Worm (Caenorhabditis elegans) whole organism, L4/young adult: ENCODE measurements around the gene mai-1.

ENCODE experiments used
- W03F9.2 ChIP-seq: fragments of 150-350 bp; optimal IDR thresholded peaks from 2 replicates; lab custom pipeline; 2014; ENCODE audit warnings: missing biosample characterization, missing genetic modification characterization
- dao-5 ChIP-seq: sonication (generic microtip); optimal IDR thresholded peaks from 2 replicates; lab custom pipeline; 2016; ENCODE audit warnings: missing genotype, missing genetic modification characterization, moderate library complexity, missing compliant biosample characterization
- him-1 ChIP-seq: sonication (generic microtip); optimal IDR thresholded peaks from 2 replicates; lab custom pipeline; 2016; ENCODE audit warnings: missing genotype, missing genetic modification reagents, missing genetic modification characterization, missing compliant biosample characterization

- TF ChIP-seq him-1 (tag; lab: Kevin White, UChicago): no peak
- TF ChIP-seq W03F9.2 (tag; lab: Kevin White, UChicago): no peak
- TF ChIP-seq dao-5 (tag; lab: Kevin White, UChicago): no peak
These were observed 5.8 kb downstream of the mai-1 start, which contains the start of gene gpcp-1 for ce11 chrX:3110576-3110975.
